Worm (Caenorhabditis elegans): ENCODE results near the gene pnc-2.
"Not testable (repeated sequence)": the region's sequence is repeated elsewhere in the genome, so short reads cannot be mapped to it uniquely, and the experiment has no call there.

- not testable (repeated sequence) for TF ChIP-seq unc-62 (GFP tag; optimal IDR thresholded peaks at IDR 0.05); mdl-1 (tag; optimal IDR thresholded peaks at IDR 0.05)
Measured at ce11 chrIV:14938596-14938995, 29.1 kb upstream of the pnc-2 start, which contains the start of gene Y57G11C.30.
